Worm (Caenorhabditis elegans): Measurements from ENCODE around the gene F35A5.1.

DNA sequence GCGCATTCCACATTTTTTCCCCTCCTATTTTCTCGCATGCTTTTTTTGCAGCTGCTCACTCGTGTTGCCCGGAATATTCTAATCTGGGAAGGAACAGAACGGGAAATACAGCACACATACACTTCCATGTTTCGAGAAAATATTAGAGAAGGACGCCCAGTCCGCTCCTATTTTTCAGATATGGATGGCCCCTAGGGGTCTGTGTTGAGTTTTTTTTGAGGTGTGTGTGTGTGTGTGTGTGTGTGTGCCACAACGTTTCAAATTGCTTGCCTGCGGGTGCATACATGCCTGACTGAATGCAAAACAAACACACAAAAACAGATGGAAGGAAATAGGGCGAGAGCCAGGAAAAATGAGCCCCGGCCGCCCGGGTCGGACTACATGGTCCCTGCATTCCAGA, 14.3 kb downstream of the F35A5.1 start:
- TF ChIP-seq cog-1 (tag; optimal IDR thresholded peaks at IDR 0.05) (no peak), ztf-23 (GFP tag; IDR thresholded peaks at IDR 0.05) (no peak), T22C8.4 (GFP tag; IDR thresholded peaks at IDR 0.05) (no peak), flt-1 (GFP tag; IDR thresholded peaks at IDR 0.05) (no peak), klf-2 (GFP tag; conservative IDR thresholded peaks at IDR 0.05) (no peak), ref-1 (GFP tag; conservative IDR thresholded peaks at IDR 0.05) (no peak), tab-1 (GFP tag; IDR thresholded peaks at IDR 0.05) (no peak)

Measured in whole organism, midembryonic.